Worm (Caenorhabditis elegans) whole organism, L2 larva: ENCODE measurements around the gene lrch-1.

Experiments used
- C34F6.9 ChIP-seq: fragments of 150-350 bp; optimal IDR thresholded peaks from 2 replicates; lab custom pipeline; 2014; ENCODE audit warnings: missing biosample characterization, missing genetic modification characterization
- F13H6.1 ChIP-seq: sonication (generic microtip); optimal IDR thresholded peaks from 2 replicates; lab custom pipeline; 2016; ENCODE audit warnings: missing genetic modification characterization, missing compliant biosample characterization
- R02D3.7 ChIP-seq: fragments of 150-350 bp; optimal IDR thresholded peaks from 2 replicates; lab custom pipeline; 2014; ENCODE audit warnings: missing biosample characterization, missing genetic modification characterization
- Y55F3AM.14 ChIP-seq: fragments of 200-800 bp; sonication (Bioruptor generic); optimal IDR thresholded peaks from 2 replicates; lab custom pipeline; 2018; ENCODE audit warnings: mild to moderate bottlenecking, missing genetic modification characterization, missing compliant biosample characterization
- ZK546.5 ChIP-seq: sonication (generic microtip); optimal IDR thresholded peaks from 2 replicates; lab custom pipeline; 2017; ENCODE audit warnings: missing biosample characterization, missing genetic modification characterization
- alr-1 ChIP-seq: fragments of 150-350 bp; optimal IDR thresholded peaks from 2 replicates; lab custom pipeline; 2014; ENCODE audit warnings: missing biosample characterization, missing genetic modification characterization
- aly-2 ChIP-seq: fragments of 150-350 bp; optimal IDR thresholded peaks from 2 replicates; lab custom pipeline; 2014; ENCODE audit warnings: missing biosample characterization, missing genetic modification characterization
- ama-1 ChIP-seq: fragments of 150-350 bp; optimal IDR thresholded peaks from 2 replicates; lab custom pipeline; 2018; ENCODE audit warnings: inconsistent platforms
- ceh-16 ChIP-seq: fragments of 150-350 bp; optimal IDR thresholded peaks from 2 replicates; lab custom pipeline; 2014; ENCODE audit warnings: missing biosample characterization, missing genetic modification characterization
- ceh-82 ChIP-seq: fragments of 150-350 bp; optimal IDR thresholded peaks from 2 replicates; lab custom pipeline; 2014; ENCODE audit warnings: missing biosample characterization, missing genetic modification characterization
- crh-2 ChIP-seq: sonication (generic microtip); optimal IDR thresholded peaks from 2 replicates; lab custom pipeline; 2017; ENCODE audit warnings: missing biosample characterization, missing genetic modification characterization
- dmd-4 ChIP-seq: sonication (generic microtip); optimal IDR thresholded peaks from 2 replicates; lab custom pipeline; 2017; ENCODE audit warnings: missing biosample characterization, missing genetic modification characterization
- egl-27 ChIP-seq: sonication (generic microtip); optimal IDR thresholded peaks from 3 replicates; lab custom pipeline; 2017; ENCODE audit warnings: missing biosample characterization, missing genetic modification reagents, missing genetic modification characterization
- elt-1 ChIP-seq: fragments of 150-350 bp; optimal IDR thresholded peaks from 2 replicates; lab custom pipeline; 2014; ENCODE audit warnings: missing biosample characterization, missing genetic modification characterization
- elt-3 ChIP-seq: sonication (generic microtip); optimal IDR thresholded peaks from 2 replicates; lab custom pipeline; 2017; ENCODE audit warnings: missing biosample characterization, missing genetic modification characterization
- fos-1 ChIP-seq: fragments of 150-350 bp; optimal IDR thresholded peaks from 2 replicates; lab custom pipeline; 2014; ENCODE audit warnings: missing biosample characterization, missing genetic modification characterization
- gmeb-1 ChIP-seq: fragments of 150-350 bp; optimal IDR thresholded peaks from 2 replicates; lab custom pipeline; 2014; ENCODE audit warnings: missing biosample characterization, missing genetic modification characterization
- lin-11 ChIP-seq: fragments of 150-350 bp; sonication (generic microtip); optimal IDR thresholded peaks from 2 replicates; lab custom pipeline; 2014; ENCODE audit warnings: missing biosample characterization, missing genetic modification characterization, inconsistent platforms, mixed read lengths
- lin-13 ChIP-seq: fragments of 150-350 bp; optimal IDR thresholded peaks from 2 replicates; lab custom pipeline; 2014; ENCODE audit warnings: missing biosample characterization, missing genetic modification reagents, missing genetic modification characterization
- lin-39 ChIP-seq: fragments of 150-350 bp; optimal IDR thresholded peaks from 2 replicates; lab custom pipeline; 2014; ENCODE audit warnings: missing biosample characterization, missing genetic modification reagents, missing genetic modification characterization
- mab-5 ChIP-seq: fragments of 150-350 bp; optimal IDR thresholded peaks from 2 replicates; lab custom pipeline; 2014; ENCODE audit warnings: missing biosample characterization, missing genetic modification characterization
- mbf-1 ChIP-seq: sonication (generic microtip); optimal IDR thresholded peaks from 2 replicates; lab custom pipeline; 2017; ENCODE audit warnings: missing biosample characterization, missing genetic modification characterization
- mdl-1 ChIP-seq, 2 experiments: fragments of 150-350 bp in 1 of 2; sonication (generic microtip) in 1 of 2; optimal IDR thresholded peaks; 2 replicates each; lab custom pipeline; 2017; ENCODE audit warnings: missing biosample characterization in 2 of 2, missing genetic modification characterization in 2 of 2
- nhr-11 ChIP-seq: fragments of 150-350 bp; optimal IDR thresholded peaks from 2 replicates; lab custom pipeline; 2014; ENCODE audit warnings: missing biosample characterization, missing genetic modification characterization
- nhr-129 ChIP-seq: fragments of 150-350 bp; optimal IDR thresholded peaks from 2 replicates; lab custom pipeline; 2014; ENCODE audit warnings: missing biosample characterization, missing genetic modification characterization
- nhr-21 ChIP-seq: fragments of 150-350 bp; optimal IDR thresholded peaks from 2 replicates; lab custom pipeline; 2014; ENCODE audit warnings: missing biosample characterization, missing genetic modification characterization
- nhr-23 ChIP-seq: fragments of 150-350 bp; optimal IDR thresholded peaks from 2 replicates; lab custom pipeline; 2014; ENCODE audit warnings: missing biosample characterization, missing genetic modification reagents, missing genetic modification characterization
- nhr-237 ChIP-seq: fragments of 150-350 bp; optimal IDR thresholded peaks from 2 replicates; lab custom pipeline; 2014; ENCODE audit warnings: missing biosample characterization, missing genetic modification characterization
- nhr-25 ChIP-seq: fragments of 150-350 bp; sonication (generic microtip); optimal IDR thresholded peaks from 3 replicates; lab custom pipeline; 2014; ENCODE audit warnings: missing biosample characterization, missing genetic modification characterization
- nhr-6 ChIP-seq: fragments of 150-350 bp; optimal IDR thresholded peaks from 2 replicates; lab custom pipeline; 2014; ENCODE audit warnings: missing biosample characterization, missing genetic modification characterization
- nhr-77 ChIP-seq: fragments of 150-350 bp; optimal IDR thresholded peaks from 2 replicates; lab custom pipeline; 2014; ENCODE audit warnings: missing biosample characterization, missing genetic modification characterization
- peb-1 ChIP-seq: fragments of 150-350 bp; optimal IDR thresholded peaks from 2 replicates; lab custom pipeline; 2014; ENCODE audit warnings: missing biosample characterization, missing genetic modification characterization
- sem-4 ChIP-seq: fragments of 150-350 bp; optimal IDR thresholded peaks from 2 replicates; lab custom pipeline; 2014; ENCODE audit warnings: missing biosample characterization, missing genetic modification reagents, missing genetic modification characterization
- sma-3 ChIP-seq: sonication (generic microtip); optimal IDR thresholded peaks from 2 replicates; lab custom pipeline; 2016; ENCODE audit warnings: missing genetic modification reagents, missing genetic modification characterization, missing compliant biosample characterization
- sma-9 ChIP-seq, 2 experiments: fragments of 150-350 bp in 1 of 2; sonication (generic microtip) in 1 of 2; optimal IDR thresholded peaks; 2 replicates each; lab custom pipeline; 2014 to 2016; ENCODE audit warnings: missing genetic modification characterization in 2 of 2, mild to moderate bottlenecking in 1 of 2, missing biosample characterization in 1 of 2, missing compliant biosample characterization in 1 of 2, missing genetic modification reagents in 1 of 2, moderate library complexity in 1 of 2
- snpc-4 ChIP-seq: fragments of 150-350 bp; optimal IDR thresholded peaks from 2 replicates; lab custom pipeline; 2014; ENCODE audit warnings: missing biosample characterization, missing genetic modification characterization
- unc-39 ChIP-seq: fragments of 150-350 bp; optimal IDR thresholded peaks from 2 replicates; lab custom pipeline; 2014; ENCODE audit warnings: missing biosample characterization, missing genetic modification characterization
- unc-55 ChIP-seq: fragments of 150-350 bp; sonication (generic microtip); optimal IDR thresholded peaks from 3 replicates; lab custom pipeline; 2014; ENCODE audit warnings: missing biosample characterization, missing genetic modification reagents, missing genetic modification characterization
- unc-62 ChIP-seq: fragments of 150-350 bp; optimal IDR thresholded peaks from 2 replicates; lab custom pipeline; 2014; ENCODE audit warnings: missing biosample characterization, missing genetic modification reagents, missing genetic modification characterization
- zag-1 ChIP-seq: fragments of 150-350 bp; optimal IDR thresholded peaks from 2 replicates; lab custom pipeline; 2014; ENCODE audit warnings: missing biosample characterization, missing genetic modification characterization
- ztf-1 ChIP-seq: fragments of 200-800 bp; sonication (Bioruptor generic); conservative IDR thresholded peaks from 2 replicates; pipeline ENCODE4 v1.3.6; 2022; ENCODE audit warnings: missing genetic modification characterization, missing compliant biosample characterization
- ztf-11 ChIP-seq: sonication (generic microtip); optimal IDR thresholded peaks from 2 replicates; lab custom pipeline; 2017; ENCODE audit warnings: missing biosample characterization, missing genetic modification characterization
- ztf-4 ChIP-seq: fragments of 150-350 bp; optimal IDR thresholded peaks from 2 replicates; lab custom pipeline; 2014; ENCODE audit warnings: missing biosample characterization, missing genetic modification characterization

Gene lrch-1

ce11 chrX:6253566-6253898 lies 37.1 kb upstream of the lrch-1 start:
- TF ChIP-seq C34F6.9: peak; percentile 21
- peak; percentile 14 for TF ChIP-seq R02D3.7
- TF ChIP-seq nhr-237 (tag; lab: Kevin White, UChicago): no peak
- peak; percentile 9 for TF ChIP-seq unc-55 (GFP tag; lab: Kevin White, UChicago)
- TF ChIP-seq peb-1 (tag; lab: Kevin White, UChicago): no peak
- TF ChIP-seq egl-27 (tag; lab: Kevin White, UChicago): peak; percentile 3
- no peak for TF ChIP-seq dmd-4 (tag; lab: Kevin White, UChicago)
- peak; percentile 3 for TF ChIP-seq nhr-77 (tag; lab: Kevin White, UChicago)

DNA sequence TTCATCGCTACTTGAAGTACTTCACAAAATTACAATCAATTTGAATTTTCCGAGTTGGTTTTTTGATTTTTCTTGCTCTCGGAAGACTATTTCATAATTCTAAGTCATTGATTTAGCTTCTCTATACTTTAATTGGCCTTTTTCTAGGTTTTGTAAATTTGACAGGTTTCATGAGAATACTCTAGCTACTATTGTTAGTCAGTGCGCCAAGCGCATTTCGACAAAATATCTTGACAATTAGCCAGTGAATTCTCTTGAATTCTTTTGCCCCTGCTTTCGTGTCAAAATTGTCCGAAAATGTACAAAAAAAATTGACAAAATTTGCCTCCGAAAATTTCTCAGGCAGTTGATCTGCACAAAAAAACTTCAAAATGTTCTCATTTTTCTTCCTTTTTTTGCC lies 36.7 kb upstream of the lrch-1 start:
- TF ChIP-seq lin-13 (GFP tag; lab: Kevin White, UChicago) (no peak), C34F6.9 (no peak), sma-9 (GFP tag; optimal IDR thresholded peaks at IDR 0.05; lab: Kevin White, UChicago) (no peak), sma-9 (tag; optimal IDR thresholded peaks at IDR 0.05; lab: Kevin White, UChicago) (no peak), elt-3 (tag; lab: Kevin White, UChicago) (no peak), nhr-129 (tag; lab: Kevin White, UChicago) (peak; percentile 17), gmeb-1 (tag; lab: Kevin White, UChicago) (peak; percentile 7), R02D3.7 (no peak), Y55F3AM.14 (no peak), nhr-6 (no peak), ZK546.5 (no peak)
- TF ChIP-seq, all 48 proteins: peak for 2

- no peak for TF ChIP-seq mdl-1 (tag; optimal IDR thresholded peaks at IDR 0.05; lab: Kevin White, UChicago)
- no peak for TF ChIP-seq nhr-77 (tag; lab: Kevin White, UChicago)
- TF ChIP-seq sma-3 (GFP tag; lab: Kevin White, UChicago): no peak
- TF ChIP-seq ztf-11: no peak
- no peak for TF ChIP-seq nhr-23 (tag; lab: Kevin White, UChicago)
- TF ChIP-seq egl-27 (tag; lab: Kevin White, UChicago): no peak
- peak; percentile 9 for TF ChIP-seq gmeb-1 (tag; lab: Kevin White, UChicago)
- TF ChIP-seq ceh-16 (tag; lab: Kevin White, UChicago): no peak
- no peak for TF ChIP-seq snpc-4 (tag; lab: Kevin White, UChicago)
- TF ChIP-seq sma-9 (GFP tag; optimal IDR thresholded peaks at IDR 0.05; lab: Kevin White, UChicago): no peak
- TF ChIP-seq sma-9 (tag; optimal IDR thresholded peaks at IDR 0.05; lab: Kevin White, UChicago): no peak
- TF ChIP-seq nhr-25 (tag; lab: Kevin White, UChicago): peak; percentile 23
- no peak for TF ChIP-seq fos-1 (tag; lab: Kevin White, UChicago)
- no peak for TF ChIP-seq unc-62 (GFP tag; lab: Kevin White, UChicago)
- TF ChIP-seq zag-1: no peak
- TF ChIP-seq lin-13 (GFP tag; lab: Kevin White, UChicago): no peak
- peak; percentile 31 for TF ChIP-seq Y55F3AM.14
- no peak for TF ChIP-seq nhr-129 (tag; lab: Kevin White, UChicago)
Observed at ce11 chrX:6252752-6253151, 36.3 kb upstream of the lrch-1 start.

DNA sequence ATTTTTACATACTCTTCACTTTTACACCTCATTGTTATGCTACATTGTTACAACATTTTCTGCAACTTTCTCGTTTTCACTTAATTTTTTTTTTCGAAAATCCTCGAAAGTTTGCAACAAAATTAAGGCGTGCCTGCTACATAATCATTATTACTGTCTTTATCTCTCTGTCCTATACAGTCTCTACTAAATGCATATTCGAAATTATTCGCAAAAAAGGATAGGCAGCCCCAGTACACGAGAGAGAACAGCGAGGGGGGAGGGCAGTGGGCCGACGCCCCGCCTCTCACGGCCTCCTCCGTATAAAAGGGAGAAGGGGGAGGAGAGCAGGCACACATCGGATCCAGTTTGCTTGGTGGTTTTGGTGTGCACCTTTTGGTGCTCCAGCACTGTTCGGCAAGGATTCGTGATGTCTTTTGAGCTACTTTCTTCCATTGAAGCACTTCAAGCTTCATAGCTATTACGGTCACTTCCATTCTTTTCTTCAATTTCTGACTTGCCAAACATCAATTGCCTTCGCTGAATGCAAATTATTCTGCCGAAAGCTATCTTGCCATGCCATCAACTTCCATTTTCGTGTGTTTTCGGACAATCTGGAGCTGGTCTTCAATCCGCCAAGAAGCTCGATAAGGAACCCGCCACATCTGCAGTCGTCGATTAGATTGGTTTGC lies 35.6 kb upstream of the lrch-1 start:
- no peak for TF ChIP-seq aly-2 (tag; lab: Kevin White, UChicago)
- TF ChIP-seq nhr-237 (tag; lab: Kevin White, UChicago): no peak
- TF ChIP-seq gmeb-1 (tag; lab: Kevin White, UChicago): peak; percentile 21
- TF ChIP-seq nhr-6: peak; percentile 5
- TF ChIP-seq ama-1 (lab: Kevin White, UChicago): peak; percentile 98
- no peak for TF ChIP-seq ceh-82 (tag; lab: Kevin White, UChicago)
- TF ChIP-seq mbf-1: no peak
- no peak for TF ChIP-seq nhr-25 (tag; lab: Kevin White, UChicago)
- peak; percentile 53 for TF ChIP-seq fos-1 (tag; lab: Kevin White, UChicago)
- TF ChIP-seq nhr-11 (tag; lab: Kevin White, UChicago): no peak
- TF ChIP-seq ztf-11: no peak
- TF ChIP-seq dmd-4 (tag; lab: Kevin White, UChicago): no peak
- peak; percentile 20 for TF ChIP-seq nhr-21 (tag; lab: Kevin White, UChicago)
- TF ChIP-seq nhr-23 (tag; lab: Kevin White, UChicago): no peak
- no peak for TF ChIP-seq ZK546.5
- TF ChIP-seq F13H6.1 (tag; lab: Kevin White, UChicago): peak; percentile 58
- TF ChIP-seq ztf-1 (GFP tag; lab: Robert Waterston, UW): no peak
- no peak for TF ChIP-seq mab-5 (tag; lab: Kevin White, UChicago)
- TF ChIP-seq elt-1 (tag; lab: Kevin White, UChicago): no peak
- TF ChIP-seq Y55F3AM.14: no peak
- TF ChIP-seq sem-4 (tag; lab: Kevin White, UChicago): no peak
- peak; percentile 64 for TF ChIP-seq sma-9 (GFP tag; optimal IDR thresholded peaks at IDR 0.05; lab: Kevin White, UChicago)
- TF ChIP-seq sma-9 (tag; optimal IDR thresholded peaks at IDR 0.05; lab: Kevin White, UChicago): no peak
- no peak for TF ChIP-seq R02D3.7
- no peak for TF ChIP-seq zag-1
- TF ChIP-seq ceh-16 (tag; lab: Kevin White, UChicago): no peak
- TF ChIP-seq sma-3 (GFP tag; lab: Kevin White, UChicago): peak; percentile 34
- TF ChIP-seq unc-62 (GFP tag; lab: Kevin White, UChicago): no peak
- no peak for TF ChIP-seq ztf-4 (tag; lab: Kevin White, UChicago)
- no peak for TF ChIP-seq lin-39 (tag; lab: Kevin White, UChicago)
- TF ChIP-seq unc-55 (GFP tag; lab: Kevin White, UChicago): no peak
- TF ChIP-seq snpc-4 (tag; lab: Kevin White, UChicago): no peak
- TF ChIP-seq elt-3 (tag; lab: Kevin White, UChicago): no peak
- no peak for TF ChIP-seq egl-27 (tag; lab: Kevin White, UChicago)
- TF ChIP-seq alr-1 (tag; lab: Kevin White, UChicago): no peak
- TF ChIP-seq lin-11: peak; percentile 30
- no peak for TF ChIP-seq nhr-77 (tag; lab: Kevin White, UChicago)
- TF ChIP-seq unc-39 (tag; lab: Kevin White, UChicago): no peak
- no peak for TF ChIP-seq crh-2 (tag; lab: Kevin White, UChicago)
